Worm (Caenorhabditis elegans) whole organism, L1 larva: ENCODE measurements around the gene ins-35.

Experiments
- aly-2 ChIP-seq: fragments of 150-350 bp; optimal IDR thresholded peaks from 2 replicates; lab custom pipeline; 2014; ENCODE audit warnings: missing biosample characterization, missing genetic modification characterization
- ama-1 ChIP-seq: fragments of 150-350 bp; optimal IDR thresholded peaks from 2 replicates; lab custom pipeline; 2014
- dpl-1 ChIP-seq, 3 experiments: fragments of 150-350 bp in 2 of 3; sonication (generic microtip) in 1 of 3; optimal IDR thresholded peaks; 2 replicates each; lab custom pipeline; 2014 to 2017; ENCODE audit warnings: missing biosample characterization in 3 of 3, missing genetic modification characterization in 3 of 3, missing genetic modification reagents in 3 of 3
- elt-3 ChIP-seq, 6 experiments: fragments of 150-350 bp in 1 of 6; sonication (generic microtip); optimal IDR thresholded peaks; 2 replicates each; lab custom pipeline; 2017 to 2018; ENCODE audit warnings: missing biosample characterization in 6 of 6, missing genetic modification characterization in 6 of 6, inconsistent platforms in 1 of 6
- fkh-10 ChIP-seq: sonication (generic microtip); optimal IDR thresholded peaks from 2 replicates; lab custom pipeline; 2017; ENCODE audit warnings: missing biosample characterization, missing genetic modification reagents, missing genetic modification characterization
- fos-1 ChIP-seq: fragments of 150-350 bp; optimal IDR thresholded peaks from 2 replicates; lab custom pipeline; 2014; ENCODE audit warnings: missing biosample characterization, missing genetic modification characterization
- jun-1 ChIP-seq: fragments of 150-350 bp; optimal IDR thresholded peaks from 2 replicates; lab custom pipeline; 2014; ENCODE audit warnings: missing biosample characterization, missing genetic modification reagents, missing genetic modification characterization
- lin-39 ChIP-seq: fragments of 150-350 bp; optimal IDR thresholded peaks from 2 replicates; lab custom pipeline; 2014; ENCODE audit warnings: missing biosample characterization, missing genetic modification reagents, missing genetic modification characterization
- mep-1 ChIP-seq: fragments of 150-350 bp; optimal IDR thresholded peaks from 2 replicates; lab custom pipeline; 2014; ENCODE audit warnings: missing biosample characterization, missing genetic modification characterization
- nhr-77 ChIP-seq: fragments of 150-350 bp; optimal IDR thresholded peaks from 2 replicates; lab custom pipeline; 2014; ENCODE audit warnings: missing biosample characterization, missing genetic modification characterization
- rnt-1 ChIP-seq: sonication (generic microtip); optimal IDR thresholded peaks from 2 replicates; lab custom pipeline; 2016; ENCODE audit warnings: mild to moderate bottlenecking, missing genetic modification characterization, moderate library complexity, missing compliant biosample characterization
- snpc-4 ChIP-seq: fragments of 150-350 bp; optimal IDR thresholded peaks from 2 replicates; lab custom pipeline; 2014; ENCODE audit warnings: missing biosample characterization, missing genetic modification characterization
- unc-98 ChIP-seq: fragments of 200-800 bp; sonication (Bioruptor generic); IDR thresholded peaks from 2 replicates; pipeline ENCODE4 v1.3.6; 2022; ENCODE audit warnings: missing genetic modification characterization, missing compliant biosample characterization

ce11 chrV:20335264-20335663 lies 40.1 kb upstream of the ins-35 start, which contains the start of gene Y38H6A.5:
- TF ChIP-seq jun-1 (tag; lab: Kevin White, UChicago): no peak
- TF ChIP-seq elt-3 (tag; optimal IDR thresholded peaks at IDR 0.05; lab: Kevin White, UChicago): no peak
- no peak for TF ChIP-seq rnt-1 (tag; lab: Kevin White, UChicago)
- TF ChIP-seq dpl-1 (GFP tag; optimal IDR thresholded peaks at IDR 0.05; lab: Kevin White, UChicago): no peak
- no peak for TF ChIP-seq fos-1 (tag; lab: Kevin White, UChicago)
- no peak for TF ChIP-seq ama-1
- TF ChIP-seq snpc-4: no peak
- no peak for TF ChIP-seq unc-98 (GFP tag; lab: Robert Waterston, UW)
- no peak for TF ChIP-seq lin-39 (tag; lab: Kevin White, UChicago)
- TF ChIP-seq fkh-10 (GFP tag; lab: Kevin White, UChicago): no peak
- TF ChIP-seq aly-2 (tag; lab: Kevin White, UChicago): no peak
- no peak for TF ChIP-seq nhr-77 (tag; lab: Kevin White, UChicago)
- no peak for TF ChIP-seq mep-1 (tag; lab: Kevin White, UChicago)
